ENCODE assay signal across 4 fruit fly cellular contexts in genomic region chr3R:17085029-17085807, dm6.
TF ChIP-seq lines count a peak whose summit lies in the region.

Gene GckIII, plus strand, starts transcription at chr3R:17085513.

- TF ChIP-seq CTCF in whole organism, embryonic (GFP tag; optimal IDR thresholded peaks at IDR 0.05; lab: Kevin White, UChicago): no peak

TF ChIP-seq in whole organism, adult, 20 proteins besides CTCF, POLR2A, EP300 and RAD21:
- peak; percentile 28 for TF ChIP-seq CG14711 (tag; optimal IDR thresholded peaks at IDR 0.05; lab: Kevin White, UChicago)
- no peak for TF ChIP-seq CG7045 (GFP tag; optimal IDR thresholded peaks at IDR 0.05; lab: Kevin White, UChicago)
- no peak for TF ChIP-seq bab1 (GFP tag; optimal IDR thresholded peaks at IDR 0.05; lab: Kevin White, UChicago)
- no peak for TF ChIP-seq Crg-1 (GFP tag; optimal IDR thresholded peaks at IDR 0.05; lab: Kevin White, UChicago)
- no peak for TF ChIP-seq CG11617 (GFP tag; optimal IDR thresholded peaks at IDR 0.05; lab: Kevin White, UChicago)
TF ChIP-seq in whole organism, adult: peak in this region for 1.

TF ChIP-seq in whole organism, embryonic, 481 proteins besides CTCF, POLR2A, EP300 and RAD21 (continues in another document):
- TF ChIP-seq NK7.1 (GFP tag; optimal IDR thresholded peaks at IDR 0.05; lab: Kevin White, UChicago) (no peak), Doc3 (GFP tag; IDR thresholded peaks at IDR 0.05; lab: Robert Waterston, UW; ENCODE audit: partially characterized antibody) (peak; percentile 86), Sry-β (GFP tag; optimal IDR thresholded peaks at IDR 0.05; lab: Kevin White, UChicago) (peak; percentile 5), CG4617 (GFP tag; optimal IDR thresholded peaks at IDR 0.05; lab: Kevin White, UChicago; ENCODE audit: borderline replicate concordance) (peak; percentile 63), E2f2 (GFP tag; IDR thresholded peaks at IDR 0.05; lab: Robert Waterston, UW) (peak; percentile 51; the same call in 1 of the 2 replicates), CG2129 (GFP tag; IDR thresholded peaks at IDR 0.05; lab: Robert Waterston, UW; ENCODE audit: partially characterized antibody) (peak; percentile 86), CG7745 (tag; optimal IDR thresholded peaks at IDR 0.05; lab: Kevin White, UChicago) (peak; percentile 5), Xrp1 (GFP tag; IDR thresholded peaks at IDR 0.05; lab: Robert Waterston, UW) (peak; percentile 12), sna (GFP tag; IDR thresholded peaks at IDR 0.05; lab: Robert Waterston, UW; ENCODE audit: partially characterized antibody) (peak; percentile 81), hbn (GFP tag; IDR thresholded peaks at IDR 0.05; lab: Robert Waterston, UW; ENCODE audit: partially characterized antibody) (peak; percentile 52), CG17829 (tag; optimal IDR thresholded peaks at IDR 0.05; lab: Kevin White, UChicago) (peak; percentile 22), CG2202 (tag; optimal IDR thresholded peaks at IDR 0.05; lab: Kevin White, UChicago) (no peak), HLH4C (GFP tag; IDR thresholded peaks at IDR 0.05; lab: Robert Waterston, UW; ENCODE audit: partially characterized antibody) (peak; percentile 82), inv (GFP tag; IDR thresholded peaks at IDR 0.05; lab: Robert Waterston, UW; ENCODE audit: partially characterized antibody) (peak; percentile 70), unc-4 (GFP tag; IDR thresholded peaks at IDR 0.05; lab: Robert Waterston, UW; ENCODE audit: partially characterized antibody) (peak; percentile 91), zen2 (GFP tag; IDR thresholded peaks at IDR 0.05; lab: Robert Waterston, UW; ENCODE audit: partially characterized antibody) (peak; percentile 89), CG8924 (tag; optimal IDR thresholded peaks at IDR 0.05; lab: Kevin White, UChicago) (peak; percentile 32), stwl (tag; optimal IDR thresholded peaks at IDR 0.05; lab: Kevin White, UChicago) (peak; percentile 59), CG16813 (GFP tag; IDR thresholded peaks at IDR 0.05; lab: Robert Waterston, UW; ENCODE audit: partially characterized antibody) (peak; percentile 57; the same call in 2 of the 3 replicates), amos (GFP tag; IDR thresholded peaks at IDR 0.05; lab: Robert Waterston, UW; ENCODE audit: partially characterized antibody) (peak; percentile 79), CG12659 (GFP tag; optimal IDR thresholded peaks at IDR 0.05; lab: Kevin White, UChicago) (peak; percentile 51), MESR4 (GFP tag; optimal IDR thresholded peaks at IDR 0.05; lab: Kevin White, UChicago) (peak; percentile 89), CG34224 (GFP tag; IDR thresholded peaks at IDR 0.05; lab: Robert Waterston, UW; ENCODE audit: partially characterized antibody) (peak; percentile 93), cato (GFP tag; optimal IDR thresholded peaks at IDR 0.05; lab: Kevin White, UChicago; ENCODE audit: borderline replicate concordance) (no peak)

TF ChIP-seq in whole organism, prepupa, 60 proteins besides CTCF, POLR2A, EP300 and RAD21:
- TF ChIP-seq CG6808 (GFP tag; optimal IDR thresholded peaks at IDR 0.05; lab: Kevin White, UChicago) (peak; percentile 44), Eip93F (GFP tag; optimal IDR thresholded peaks at IDR 0.05; lab: Kevin White, UChicago) (peak; percentile 16), dsx (GFP tag; optimal IDR thresholded peaks at IDR 0.05; lab: Kevin White, UChicago; ENCODE audit: poor library complexity, severe bottlenecking) (no peak)

TF ChIP-seq in whole organism, wandering third instar larva, 38 proteins besides CTCF, POLR2A, EP300 and RAD21:
- TF ChIP-seq OdsH (GFP tag; optimal IDR thresholded peaks at IDR 0.05; lab: Kevin White, UChicago) (no peak), Rel (GFP tag; optimal IDR thresholded peaks at IDR 0.05; lab: Kevin White, UChicago) (no peak), Rel (tag; optimal IDR thresholded peaks at IDR 0.05; lab: Kevin White, UChicago) (peak; percentile 5)
